Fruit fly (Drosophila melanogaster): ENCODE data around the gene Gnpnat.

Gnpnat gene

dm6 chr3R:29745056-29745455 lies 7.0 kb downstream of the Gnpnat start, which contains the start of the genes Wdr24 and IntS11 (continued):
- peak; percentile 87 for TF ChIP-seq Hsf (GFP tag; optimal IDR thresholded peaks at IDR 0.05)
- peak; percentile 96 for TF ChIP-seq dysf (GFP tag; IDR thresholded peaks at IDR 0.05)
- peak; percentile 91 for TF ChIP-seq Gug (GFP tag; IDR thresholded peaks at IDR 0.05)
- no peak for TF ChIP-seq abd-A (tag; optimal IDR thresholded peaks at IDR 0.05)
- no peak for TF ChIP-seq Dfd (GFP tag; optimal IDR thresholded peaks at IDR 0.05)
- peak; percentile 82; the same call in 2 of the 3 replicates for TF ChIP-seq Optix (GFP tag; IDR thresholded peaks at IDR 0.05)
- peak; percentile 49 for TF ChIP-seq CG30431 (GFP tag; optimal IDR thresholded peaks at IDR 0.05)
- TF ChIP-seq bsh (GFP tag; optimal IDR thresholded peaks at IDR 0.05): peak; percentile 70 to 72
- TF ChIP-seq CG13894 (tag; optimal IDR thresholded peaks at IDR 0.05): no peak
- peak; percentile 31; the same call in 1 of the 3 replicates for TF ChIP-seq CG34224 (GFP tag; IDR thresholded peaks at IDR 0.05; ENCODE audit: partially characterized antibody)
- TF ChIP-seq seq (GFP tag; IDR thresholded peaks at IDR 0.05): peak; percentile 69
- peak; percentile 65 for TF ChIP-seq stwl (tag; optimal IDR thresholded peaks at IDR 0.05)
- TF ChIP-seq CG12155 (GFP tag; optimal IDR thresholded peaks at IDR 0.05): peak; percentile 89
- TF ChIP-seq NK7.1 (GFP tag; optimal IDR thresholded peaks at IDR 0.05): no peak
- peak; percentile 50 for TF ChIP-seq CG16863 (GFP tag; optimal IDR thresholded peaks at IDR 0.05)
- peak; percentile 61 for TF ChIP-seq Deaf1 (tag; optimal IDR thresholded peaks at IDR 0.05)
- TF ChIP-seq CG3065 (GFP tag; optimal IDR thresholded peaks at IDR 0.05): no peak
- peak; percentile 88 for TF ChIP-seq cas (GFP tag; IDR thresholded peaks at IDR 0.05)
- TF ChIP-seq Med (GFP tag): peak; percentile 96
- peak; percentile 95 for TF ChIP-seq al (GFP tag; IDR thresholded peaks at IDR 0.05)
- TF ChIP-seq sqz (GFP tag; optimal IDR thresholded peaks at IDR 0.05): no peak
- no peak for TF ChIP-seq CG9876 (GFP tag; optimal IDR thresholded peaks at IDR 0.05)
- TF ChIP-seq Mrtf (GFP tag; IDR thresholded peaks at IDR 0.05): peak; percentile 84; the same call in 2 of the 3 replicates
- no peak; the same call in 1 of the 2 replicates for TF ChIP-seq CG31441 (GFP tag; IDR thresholded peaks at IDR 0.05)
- TF ChIP-seq nom (GFP tag; optimal IDR thresholded peaks at IDR 0.05): peak; percentile 79
- no peak for TF ChIP-seq eve (GFP tag; optimal IDR thresholded peaks at IDR 0.05)
- TF ChIP-seq psq (GFP tag; optimal IDR thresholded peaks at IDR 0.05): peak; percentile 28
- no peak for TF ChIP-seq usp (GFP tag; optimal IDR thresholded peaks at IDR 0.05)
- no peak for TF ChIP-seq zen2 (GFP tag; IDR thresholded peaks at IDR 0.05; ENCODE audit: partially characterized antibody)
- TF ChIP-seq CG6765 (GFP tag; optimal IDR thresholded peaks at IDR 0.05): no peak
- peak; percentile 72 for TF ChIP-seq CG12942 (GFP tag; optimal IDR thresholded peaks at IDR 0.05)
- TF ChIP-seq Fer3 (tag; optimal IDR thresholded peaks at IDR 0.05): peak; percentile 92

DNA sequence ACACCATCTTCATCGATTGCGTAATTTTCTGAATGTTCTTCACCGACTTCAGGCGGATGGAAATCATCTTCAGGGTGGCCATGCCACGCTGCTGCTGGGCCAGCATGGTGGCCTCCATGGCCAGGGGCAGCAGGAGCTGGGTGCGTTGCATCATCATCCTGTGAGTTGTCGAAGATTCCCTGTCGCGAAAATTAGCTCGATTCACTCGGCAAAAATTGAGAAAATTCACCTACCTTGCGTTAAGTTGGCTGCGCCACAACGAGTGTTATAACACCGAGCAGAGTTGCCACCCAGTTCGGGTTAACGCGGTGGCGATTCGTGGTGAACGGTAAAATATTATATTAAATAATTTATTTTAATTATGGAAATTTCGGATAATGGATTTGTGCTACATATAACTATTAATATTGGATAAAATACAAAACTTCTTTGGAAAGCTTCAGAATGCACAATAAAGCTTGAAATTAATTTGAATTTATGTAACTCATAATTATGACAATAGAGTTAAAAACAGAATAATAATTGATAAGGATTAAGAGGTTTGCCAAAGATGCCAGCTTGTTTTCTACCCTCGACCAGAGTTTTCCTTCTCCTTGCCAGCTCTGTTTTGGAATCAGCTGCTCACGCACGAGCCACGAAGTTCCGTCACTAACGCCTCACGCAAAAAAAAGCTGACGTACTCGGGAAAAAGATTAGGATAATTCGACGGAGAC lies 10.7 kb downstream of the Gnpnat start, which contains the start of the genes ATPsyngamma and yata:
Gene ATPsyngamma (minus strand): TSS at position 573 of the 713 bp plus-strand sequence.
Gene yata (plus strand): TSS at position 629 of the 713 bp plus-strand sequence.
- peak; percentile 13 for TF ChIP-seq dmrt11E (tag; optimal IDR thresholded peaks at IDR 0.05)
- no peak for TF ChIP-seq CG16863 (GFP tag; optimal IDR thresholded peaks at IDR 0.05)
- TF ChIP-seq BEAF-32 (GFP tag; optimal IDR thresholded peaks at IDR 0.05): peak; percentile 78
- TF ChIP-seq sna (GFP tag; IDR thresholded peaks at IDR 0.05; ENCODE audit: partially characterized antibody): peak; percentile 67
- TF ChIP-seq CG15601 (tag; optimal IDR thresholded peaks at IDR 0.05): peak; percentile 57
- peak; percentile 70 for TF ChIP-seq CG14710 (tag; optimal IDR thresholded peaks at IDR 0.05)
- TF ChIP-seq CG10654 (GFP tag; optimal IDR thresholded peaks at IDR 0.05): no peak
- TF ChIP-seq Sin3A (optimal IDR thresholded peaks at IDR 0.05): peak; percentile 67
- no peak for TF ChIP-seq CG31365 (tag; optimal IDR thresholded peaks at IDR 0.05)
- peak; percentile 65 for TF ChIP-seq Meics (GFP tag; optimal IDR thresholded peaks at IDR 0.05)
- TF ChIP-seq CG10979 (tag; optimal IDR thresholded peaks at IDR 0.05): peak; percentile 18
- peak; percentile 46; the same call in 1 of the 2 replicates for TF ChIP-seq tna (GFP tag; IDR thresholded peaks at IDR 0.05; ENCODE audit: partially characterized antibody)
- TF ChIP-seq Nf-YC (tag; optimal IDR thresholded peaks at IDR 0.05): peak; percentile 49
- no peak for TF ChIP-seq br (optimal IDR thresholded peaks at IDR 0.05)
- TF ChIP-seq gro (GFP tag; optimal IDR thresholded peaks at IDR 0.05): no peak
- TF ChIP-seq D19A (tag; optimal IDR thresholded peaks at IDR 0.05): no peak
- peak; percentile 81 for TF ChIP-seq Sry-δ (GFP tag; optimal IDR thresholded peaks at IDR 0.05)
- TF ChIP-seq CG15696 (tag; optimal IDR thresholded peaks at IDR 0.05): peak; percentile 37
- peak; percentile 35; the same call in 1 of the 2 replicates for TF ChIP-seq CG10366 (GFP tag; IDR thresholded peaks at IDR 0.05)
- peak; percentile 1 for TF ChIP-seq CG1602 (GFP tag; optimal IDR thresholded peaks at IDR 0.05)
